Worm (Caenorhabditis elegans): ENCODE results near the gene sbp-1.

- TF ChIP-seq unc-62 (GFP tag; optimal IDR thresholded peaks at IDR 0.05) = no peak
- no peak for TF ChIP-seq lsy-2 (tag; optimal IDR thresholded peaks at IDR 0.05)
- TF ChIP-seq unc-39 (tag; optimal IDR thresholded peaks at IDR 0.05) = no peak
Measured at ce11 chrIII:11451380-11451779, 9.0 kb upstream of the sbp-1 start.
